Fruit fly (Drosophila melanogaster): ENCODE results near the gene CG12728.

Gene CG12728

DNA sequence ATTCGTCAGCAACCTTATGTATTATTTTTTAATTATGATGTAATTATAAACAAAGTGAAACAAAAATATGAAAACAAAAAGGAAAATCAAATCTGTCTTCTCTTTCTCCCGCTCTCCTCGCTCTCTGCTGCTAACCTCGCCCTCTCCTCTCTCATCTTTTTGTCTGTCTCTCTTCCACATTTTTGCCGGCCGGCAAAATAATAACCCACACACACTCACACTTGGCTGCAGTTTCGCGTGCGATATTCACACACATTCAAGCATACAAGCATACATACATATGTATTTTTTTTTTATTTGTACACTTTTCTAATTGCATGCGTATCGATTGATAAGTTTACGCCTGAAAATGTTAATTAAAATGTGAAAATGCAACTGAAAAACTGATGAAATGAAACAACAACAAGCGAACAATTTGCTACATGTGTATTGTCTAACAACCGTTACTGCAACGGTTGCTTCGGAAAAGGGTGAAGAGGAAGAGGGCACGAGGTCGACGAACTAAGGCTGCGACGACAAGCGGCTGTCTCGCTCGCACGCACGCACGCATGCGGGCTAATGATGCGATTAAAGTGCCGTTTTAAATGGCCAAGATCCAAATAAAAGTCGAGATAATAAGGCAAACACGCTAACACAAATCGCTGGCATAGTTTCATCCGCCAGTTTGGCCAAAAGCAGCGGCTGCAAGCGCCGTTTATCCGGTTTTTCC is 37.9 kb upstream of the CG12728 start:
- TF ChIP-seq EcR (GFP tag; optimal IDR thresholded peaks at IDR 0.05) (peak in 1 of 2 experiments; percentile 94), CG8478 (optimal IDR thresholded peaks at IDR 0.05) (no peak), psq (optimal IDR thresholded peaks at IDR 0.05) (no peak)

DNA sequence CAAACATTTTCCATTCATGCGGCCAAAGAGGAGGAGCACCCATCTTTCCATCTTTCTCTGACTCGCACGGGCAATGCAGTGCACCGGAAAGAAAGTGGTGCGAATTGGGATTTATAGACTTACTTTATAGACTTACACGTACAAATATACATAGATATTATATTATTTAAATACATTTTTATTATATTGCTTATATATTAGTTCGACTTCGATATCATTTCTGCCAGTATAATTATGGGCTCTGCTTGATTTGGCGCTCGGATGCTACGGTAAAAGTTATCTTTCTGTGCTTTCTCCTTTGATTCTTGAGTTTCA is 37.4 kb upstream of the CG12728 start:
- TF ChIP-seq CG8478 (optimal IDR thresholded peaks at IDR 0.05) (no peak), psq (optimal IDR thresholded peaks at IDR 0.05) (no peak)

DNA sequence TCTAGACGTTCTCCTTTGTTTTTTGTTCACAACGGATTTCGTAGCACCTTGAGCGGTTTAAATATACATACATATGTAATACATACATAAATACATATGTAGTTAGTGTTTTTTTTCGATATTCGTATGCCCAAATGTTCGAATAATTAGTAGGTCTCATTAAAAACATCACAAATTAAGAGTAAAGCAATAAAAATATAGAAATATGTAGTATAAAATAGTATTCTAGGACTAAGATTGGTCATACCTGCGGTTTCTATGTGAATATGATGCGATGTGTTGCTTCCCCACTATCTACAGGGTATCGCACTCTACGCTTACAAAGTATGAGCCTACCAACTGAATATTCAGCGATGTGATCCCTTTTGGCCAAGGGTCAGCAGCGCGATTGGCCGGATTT is 37.0 kb upstream of the CG12728 start, which contains the start of gene CG4020:
TSS of gene CG4020 (plus strand) at position 301 of the 400 bp plus-strand sequence.
- TF ChIP-seq CG8478 (optimal IDR thresholded peaks at IDR 0.05) (no peak), psq (optimal IDR thresholded peaks at IDR 0.05) (no peak), usp (GFP tag; optimal IDR thresholded peaks at IDR 0.05) (no peak), Dll (optimal IDR thresholded peaks at IDR 0.05) (no peak), pan (optimal IDR thresholded peaks at IDR 0.05) (no peak), EcR (GFP tag; optimal IDR thresholded peaks at IDR 0.05) (no peak)

DNA sequence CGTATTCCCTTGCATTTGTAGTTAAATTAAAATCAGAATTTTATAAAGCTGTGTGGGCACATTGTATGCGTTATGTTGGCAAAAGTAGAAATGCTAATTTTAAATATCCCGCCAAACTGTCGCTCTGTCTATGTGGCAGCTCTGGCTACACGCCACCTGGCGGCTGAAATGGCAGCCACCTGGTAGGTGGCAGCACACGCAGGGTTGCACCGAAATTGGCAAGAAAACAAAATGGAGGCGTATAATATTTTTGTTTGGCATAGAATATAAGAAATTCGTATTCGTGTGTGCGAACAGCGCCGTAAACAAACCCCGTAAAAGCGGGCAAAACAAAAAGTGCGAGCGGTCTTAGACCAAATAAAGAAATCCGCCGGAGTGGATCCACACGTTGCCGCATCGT is 34.5 kb upstream of the CG12728 start, which contains the start of gene CG12236:
TSS of gene CG12236 (plus strand) at position 220 of the 400 bp plus-strand sequence.
- TF ChIP-seq Dll (optimal IDR thresholded peaks at IDR 0.05): no peak
- TF ChIP-seq pan (optimal IDR thresholded peaks at IDR 0.05): no peak
- no peak for TF ChIP-seq EcR (GFP tag; optimal IDR thresholded peaks at IDR 0.05)
- no peak for TF ChIP-seq usp (GFP tag; optimal IDR thresholded peaks at IDR 0.05)
- TF ChIP-seq CG8478 (optimal IDR thresholded peaks at IDR 0.05): no peak
- TF ChIP-seq psq (optimal IDR thresholded peaks at IDR 0.05): no peak

DNA sequence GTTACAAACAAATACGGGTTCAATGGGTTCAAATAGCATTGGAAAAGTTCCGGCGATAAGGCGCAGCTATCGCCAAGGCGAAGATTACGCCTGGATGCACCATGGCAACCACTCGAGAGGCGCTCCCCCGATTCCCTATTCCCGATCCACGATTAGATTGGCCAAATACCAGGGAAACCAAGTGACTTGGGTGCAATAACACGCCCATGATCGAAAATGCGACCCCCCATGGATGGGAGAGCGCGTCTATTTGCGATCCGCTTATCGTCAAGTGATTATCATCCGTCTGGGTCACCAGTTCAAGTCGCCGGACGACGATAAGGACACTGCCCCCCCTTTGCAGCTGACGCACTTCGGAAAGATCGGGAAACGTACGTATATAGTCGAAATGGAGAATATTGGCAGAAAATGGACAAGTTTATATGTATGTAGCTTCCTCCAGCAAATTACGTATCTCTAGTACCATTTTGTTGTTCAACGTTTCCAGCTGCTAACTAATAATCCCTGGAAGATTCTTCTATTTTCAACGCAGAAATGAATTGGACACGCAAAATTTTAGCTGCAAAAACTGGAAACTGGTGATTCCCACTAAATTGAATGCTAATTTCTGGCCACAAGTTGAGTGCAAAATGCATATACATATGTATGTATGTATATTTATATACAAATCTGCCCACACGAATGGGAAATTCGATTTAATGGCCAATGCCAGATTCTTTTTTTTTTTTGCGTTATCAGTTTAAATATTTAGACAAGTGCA is 27.2 kb upstream of the CG12728 start:
- TF ChIP-seq Dll (optimal IDR thresholded peaks at IDR 0.05) (no peak), EcR (GFP tag; optimal IDR thresholded peaks at IDR 0.05) (no peak), CG8478 (optimal IDR thresholded peaks at IDR 0.05) (no peak), pan (optimal IDR thresholded peaks at IDR 0.05) (no peak), psq (optimal IDR thresholded peaks at IDR 0.05) (no peak), usp (GFP tag; optimal IDR thresholded peaks at IDR 0.05) (no peak)

DNA sequence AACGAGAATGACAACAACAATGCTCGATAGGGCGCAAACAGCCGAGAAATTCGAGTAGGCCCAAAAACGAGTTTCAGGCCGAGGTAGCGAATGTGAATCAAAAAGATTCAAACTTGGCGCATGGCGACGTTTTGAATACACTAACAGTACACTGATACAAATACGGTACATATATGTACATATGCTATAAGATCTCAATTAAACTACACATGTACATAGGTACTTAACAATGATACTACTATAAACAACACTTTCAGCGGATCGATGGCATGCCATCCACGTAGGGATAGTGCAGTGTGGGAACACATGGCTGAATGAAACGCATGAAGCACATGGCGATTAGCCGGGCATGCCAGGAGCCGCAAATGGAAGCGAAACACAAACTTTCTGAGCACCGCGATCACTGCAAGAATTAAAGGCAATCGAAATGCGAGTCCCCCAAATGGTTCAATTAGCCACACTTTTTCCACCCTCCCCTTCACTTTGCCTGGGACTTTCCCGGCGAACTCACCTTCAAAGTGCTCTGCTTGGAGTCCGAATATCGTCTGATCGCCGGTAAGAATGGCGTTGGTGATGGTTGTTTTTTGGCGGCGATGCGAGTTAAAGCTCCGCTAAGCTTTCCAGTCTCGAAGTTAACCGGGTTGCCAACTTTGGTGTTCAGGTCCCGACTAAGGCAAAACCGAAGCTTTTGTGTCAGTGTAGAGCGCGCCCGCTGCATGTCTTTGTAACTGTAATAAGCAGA is 26.5 kb upstream of the CG12728 start:
- TF ChIP-seq EcR (GFP tag; optimal IDR thresholded peaks at IDR 0.05) (no peak), CG8478 (optimal IDR thresholded peaks at IDR 0.05) (no peak), Dll (optimal IDR thresholded peaks at IDR 0.05) (no peak), pan (optimal IDR thresholded peaks at IDR 0.05) (no peak), usp (GFP tag; optimal IDR thresholded peaks at IDR 0.05) (no peak), psq (optimal IDR thresholded peaks at IDR 0.05) (no peak)

DNA sequence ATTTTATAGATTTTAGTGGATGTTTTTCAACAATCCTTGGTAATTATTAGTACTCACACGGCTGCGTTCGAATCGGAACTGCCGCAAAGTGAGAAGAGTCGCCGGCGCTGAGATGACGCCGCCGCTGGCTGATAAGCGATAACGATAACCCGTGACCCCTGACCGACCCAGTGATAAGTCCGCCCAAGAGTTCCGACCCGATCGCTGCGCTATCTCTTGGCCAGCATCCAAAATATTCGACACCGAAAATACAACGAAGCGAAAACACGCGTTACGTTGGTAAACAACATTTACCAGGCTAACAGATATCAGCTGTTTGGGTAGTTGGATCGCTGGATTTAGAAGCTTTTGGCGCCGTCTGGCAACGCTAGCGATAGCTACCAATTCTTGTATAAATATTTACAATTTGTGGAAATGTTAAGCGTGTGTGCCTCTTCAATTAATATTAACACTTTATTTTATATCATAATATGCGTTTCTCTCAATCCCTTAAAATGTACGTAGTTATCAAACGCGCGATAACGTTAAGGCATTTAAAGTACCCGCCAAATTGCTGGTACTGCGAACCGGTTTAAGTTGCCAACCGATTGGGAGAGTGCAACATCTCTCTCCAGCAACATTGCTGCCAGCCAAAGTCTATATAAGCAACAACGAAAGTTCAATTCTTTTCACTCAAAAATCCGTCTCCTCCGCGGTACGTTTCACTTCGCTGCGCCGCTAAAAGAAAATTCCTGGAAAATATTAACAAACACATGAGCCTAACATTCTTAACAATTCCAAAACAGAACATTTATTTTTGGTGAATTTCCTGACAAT is 25.7 kb upstream of the CG12728 start, which contains the start of the genes Shmt and CG3726:
TSS of gene Shmt (minus strand) at position 304 of the 816 bp plus-strand sequence.
TSS of gene CG3726 (plus strand) at position 604 of the 816 bp plus-strand sequence.
- TF ChIP-seq Dll (optimal IDR thresholded peaks at IDR 0.05): no peak
- no peak for TF ChIP-seq pan (optimal IDR thresholded peaks at IDR 0.05)
- TF ChIP-seq psq (optimal IDR thresholded peaks at IDR 0.05): no peak
- TF ChIP-seq EcR (GFP tag; optimal IDR thresholded peaks at IDR 0.05): no peak
- TF ChIP-seq CG8478 (optimal IDR thresholded peaks at IDR 0.05): no peak
- TF ChIP-seq usp (GFP tag; optimal IDR thresholded peaks at IDR 0.05): no peak

DNA sequence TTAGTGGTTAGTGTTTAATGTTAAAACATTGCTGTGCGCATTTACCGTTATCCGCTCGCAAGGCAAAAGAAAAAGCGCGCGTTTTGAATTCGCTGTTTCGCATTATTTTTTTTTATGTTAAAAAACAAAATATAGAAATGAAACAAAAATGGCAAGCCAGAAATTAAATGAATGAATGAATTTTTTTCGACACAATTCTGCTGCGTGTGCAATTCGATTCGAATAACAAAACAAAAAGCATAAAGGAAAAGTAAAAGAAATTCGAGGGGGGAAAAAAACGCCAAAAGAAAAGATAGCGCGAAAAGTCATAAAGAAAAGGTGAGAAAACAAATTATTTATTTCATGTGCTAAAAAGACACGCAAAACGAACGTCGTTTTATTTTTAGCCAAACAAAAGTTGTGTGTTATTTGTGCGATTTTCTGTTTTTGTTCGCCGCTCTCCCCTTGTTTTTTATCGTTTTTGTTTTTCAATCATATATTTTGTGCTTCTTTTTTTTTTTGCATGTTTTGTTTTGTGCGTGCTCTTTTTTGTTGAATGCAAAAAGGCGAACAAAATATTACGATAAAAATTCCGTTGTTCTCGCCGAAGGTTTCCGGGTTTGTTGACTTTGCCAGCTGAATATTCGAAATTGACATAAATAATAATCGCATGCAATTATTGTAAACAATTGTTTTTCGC is 25.0 kb upstream of the CG12728 start:
- TF ChIP-seq CG8478 (optimal IDR thresholded peaks at IDR 0.05): no peak
- no peak for TF ChIP-seq psq (optimal IDR thresholded peaks at IDR 0.05)
- no peak for TF ChIP-seq usp (GFP tag; optimal IDR thresholded peaks at IDR 0.05)
- TF ChIP-seq pan (optimal IDR thresholded peaks at IDR 0.05): no peak
- TF ChIP-seq EcR (GFP tag; optimal IDR thresholded peaks at IDR 0.05): no peak

DNA sequence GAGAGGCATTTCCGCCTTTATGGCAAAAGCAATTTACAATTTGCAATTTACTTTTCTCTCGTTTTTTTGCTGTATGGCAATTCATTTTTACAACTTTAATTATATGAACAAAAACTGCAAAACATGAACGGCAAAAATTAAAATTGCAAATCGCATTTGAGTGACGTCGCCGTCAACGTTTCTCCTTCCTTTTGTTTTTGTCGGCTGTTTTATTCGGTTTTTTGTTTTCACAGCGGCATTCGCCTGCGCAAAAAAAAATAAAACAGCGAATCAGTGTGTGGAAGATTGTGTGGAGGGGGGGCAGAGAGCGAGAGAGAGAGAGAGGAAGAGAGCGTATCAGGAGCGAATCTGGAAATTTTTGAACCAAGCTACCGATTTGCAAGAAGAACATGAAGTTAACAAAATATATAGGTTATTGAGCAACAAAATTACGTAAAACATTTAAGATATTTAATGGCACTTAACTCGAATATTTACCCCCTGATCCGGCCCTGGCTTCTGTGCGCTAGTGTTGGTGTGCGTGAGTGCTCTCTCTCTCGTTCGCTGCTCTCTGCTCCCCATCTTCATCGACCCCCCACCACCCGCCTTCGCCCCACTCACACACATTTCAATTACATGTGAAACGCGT is 23.8 kb upstream of the CG12728 start:
- TF ChIP-seq psq (optimal IDR thresholded peaks at IDR 0.05): peak; percentile 35
- TF ChIP-seq Dll (optimal IDR thresholded peaks at IDR 0.05): no peak

DNA sequence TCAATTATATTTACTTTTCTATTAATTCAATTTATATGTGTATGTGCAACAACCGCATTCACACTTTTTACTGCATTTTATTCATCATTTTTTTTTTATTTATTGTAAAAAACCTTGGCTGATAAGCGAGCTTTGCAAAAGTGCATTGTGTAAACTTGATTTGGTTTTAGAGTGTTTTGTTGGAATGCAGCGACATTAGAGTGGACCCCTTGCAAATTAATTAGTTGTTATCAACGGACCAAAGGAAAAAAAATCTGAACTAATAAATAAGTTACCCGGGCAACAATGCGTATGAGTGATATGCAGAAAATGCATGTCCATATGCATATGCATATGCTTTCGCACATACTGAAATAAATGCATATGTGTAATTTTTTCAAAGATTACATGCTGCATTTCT is 21.5 kb upstream of the CG12728 start:
- TF ChIP-seq pan (optimal IDR thresholded peaks at IDR 0.05) (no peak), Dll (optimal IDR thresholded peaks at IDR 0.05) (no peak), CG8478 (optimal IDR thresholded peaks at IDR 0.05) (no peak), usp (GFP tag; optimal IDR thresholded peaks at IDR 0.05) (no peak), EcR (GFP tag; optimal IDR thresholded peaks at IDR 0.05) (no peak), psq (optimal IDR thresholded peaks at IDR 0.05) (no peak)

DNA sequence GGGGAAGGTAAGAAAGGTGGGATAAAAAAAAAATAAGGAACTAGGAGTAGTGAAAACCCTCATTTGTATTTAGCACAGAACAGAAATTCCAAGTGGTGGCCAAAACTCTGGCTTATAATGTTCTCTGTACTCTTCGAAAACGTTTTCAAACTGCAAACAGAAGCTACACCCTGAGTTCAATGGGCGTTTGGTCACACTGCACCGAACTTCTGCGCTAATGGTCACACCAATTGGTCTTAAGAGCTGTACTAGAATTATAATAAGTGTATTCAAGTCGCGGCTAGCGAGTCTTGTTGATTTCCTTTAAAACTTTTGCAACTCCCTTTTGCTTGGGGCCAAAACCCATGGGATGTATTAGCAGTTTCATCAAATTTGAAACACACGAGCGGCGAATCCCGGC is 20.3 kb upstream of the CG12728 start:
- no peak for TF ChIP-seq Dll (optimal IDR thresholded peaks at IDR 0.05)
- TF ChIP-seq usp (GFP tag; optimal IDR thresholded peaks at IDR 0.05): no peak
- no peak for TF ChIP-seq CG8478 (optimal IDR thresholded peaks at IDR 0.05)
- TF ChIP-seq EcR (GFP tag; optimal IDR thresholded peaks at IDR 0.05): no peak
